Worm (Caenorhabditis elegans) whole organism, L3 larva: Measurements from ENCODE around the gene cnt-2.

Experiments
- ama-1 ChIP-seq: fragments of 150-350 bp; optimal IDR thresholded peaks from 2 replicates; lab custom pipeline; 2018
- ceh-16 ChIP-seq: sonication (generic microtip); optimal IDR thresholded peaks from 2 replicates; lab custom pipeline; 2017; ENCODE audit warnings: missing biosample characterization, missing genetic modification characterization
- ceh-9 ChIP-seq: sonication (generic microtip); optimal IDR thresholded peaks from 2 replicates; lab custom pipeline; 2018; ENCODE audit warnings: missing biosample characterization, missing genetic modification characterization
- daf-12 ChIP-seq: fragments of 150-350 bp; optimal IDR thresholded peaks from 2 replicates; lab custom pipeline; 2014; ENCODE audit warnings: missing biosample characterization, missing genetic modification reagents, missing genetic modification characterization
- egl-27 ChIP-seq: sonication (generic microtip); optimal IDR thresholded peaks from 4 replicates; lab custom pipeline; 2017; ENCODE audit warnings: missing biosample characterization, missing genetic modification reagents, missing genetic modification characterization
- egl-5 ChIP-seq: fragments of 150-350 bp; optimal IDR thresholded peaks from 2 replicates; lab custom pipeline; 2017; ENCODE audit warnings: missing biosample characterization, missing genetic modification reagents, missing genetic modification characterization, inconsistent platforms
- elt-1 ChIP-seq: fragments of 150-350 bp; optimal IDR thresholded peaks from 2 replicates; lab custom pipeline; 2014; ENCODE audit warnings: missing biosample characterization, missing genetic modification characterization
- eor-1 ChIP-seq, 2 experiments: fragments of 150-350 bp; optimal IDR thresholded peaks; 2 replicates each; lab custom pipeline; 2014 to 2018; ENCODE audit warnings: missing biosample characterization in 2 of 2, missing genetic modification characterization in 2 of 2
- hmg-11 ChIP-seq: sonication (generic microtip); optimal IDR thresholded peaks from 2 replicates; lab custom pipeline; 2016; ENCODE audit warnings: missing genetic modification characterization, missing compliant biosample characterization
- lin-39 ChIP-seq: fragments of 150-350 bp; optimal IDR thresholded peaks from 2 replicates; lab custom pipeline; 2018; ENCODE audit warnings: missing biosample characterization, missing genetic modification reagents, missing genetic modification characterization
- lsy-12 ChIP-seq: sonication (generic microtip); optimal IDR thresholded peaks from 2 replicates; lab custom pipeline; 2016; ENCODE audit warnings: mild to moderate bottlenecking, missing genetic modification characterization, missing compliant biosample characterization
- mml-1 ChIP-seq: fragments of 150-350 bp; sonication (generic microtip); optimal IDR thresholded peaks from 3 replicates; lab custom pipeline; 2014; ENCODE audit warnings: missing biosample characterization, missing genetic modification characterization
- nfya-1 ChIP-seq: sonication (generic microtip); optimal IDR thresholded peaks from 2 replicates; lab custom pipeline; 2017; ENCODE audit warnings: missing genetic modification characterization, mild to moderate bottlenecking, missing compliant biosample characterization, antibody characterized with exemption, moderate library complexity; ENCODE audit not compliant: insufficient read depth
- nhr-12 ChIP-seq: fragments of 150-350 bp; optimal IDR thresholded peaks from 2 replicates; lab custom pipeline; 2014; ENCODE audit warnings: missing biosample characterization, missing genetic modification characterization
- nhr-23 ChIP-seq: fragments of 150-350 bp; optimal IDR thresholded peaks from 2 replicates; lab custom pipeline; 2014; ENCODE audit warnings: missing biosample characterization, missing genetic modification reagents, missing genetic modification characterization
- nhr-76 ChIP-seq: fragments of 150-350 bp; sonication (generic microtip); optimal IDR thresholded peaks from 5 replicates; lab custom pipeline; 2014; ENCODE audit warnings: missing biosample characterization, missing genetic modification characterization
- nhr-77 ChIP-seq: fragments of 150-350 bp; optimal IDR thresholded peaks from 2 replicates; lab custom pipeline; 2014; ENCODE audit warnings: missing biosample characterization, missing genetic modification characterization
- zag-1 ChIP-seq: fragments of 150-350 bp; optimal IDR thresholded peaks from 2 replicates; lab custom pipeline; 2014; ENCODE audit warnings: missing biosample characterization, missing genetic modification characterization
- ztf-11 ChIP-seq: fragments of 150-350 bp; optimal IDR thresholded peaks from 2 replicates; lab custom pipeline; 2014; ENCODE audit warnings: missing biosample characterization, missing genetic modification characterization

cnt-2 gene

DNA sequence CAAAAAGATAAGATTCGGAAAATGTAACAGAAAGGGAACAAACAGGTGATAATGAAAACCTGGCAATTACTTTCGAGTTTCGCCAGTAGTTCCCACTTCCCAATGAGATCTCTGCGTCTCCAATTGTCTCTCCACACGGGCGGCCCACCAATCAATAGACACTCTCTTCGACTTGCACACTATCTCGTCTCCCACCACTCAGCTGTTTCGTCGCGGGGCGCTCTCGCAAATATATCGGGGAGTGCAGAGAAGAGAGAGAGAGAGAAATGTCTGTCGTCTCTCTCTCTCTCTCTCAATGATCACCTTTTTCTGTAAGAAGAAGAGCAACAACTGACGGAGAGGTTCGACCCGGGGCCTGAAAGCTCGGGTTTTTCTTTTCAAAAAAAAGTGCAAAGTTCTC, 65.4 kb downstream of the cnt-2 start (continued):
- TF ChIP-seq egl-27 (tag; lab: Kevin White, UChicago): peak; percentile 29
- no peak for TF ChIP-seq daf-12 (tag; lab: Kevin White, UChicago)
- TF ChIP-seq lsy-12: peak; percentile 71
- no peak for TF ChIP-seq nhr-12 (tag; lab: Kevin White, UChicago)
- peak; percentile 98 for TF ChIP-seq hmg-11 (tag; lab: Kevin White, UChicago)
- TF ChIP-seq eor-1 (tag; optimal IDR thresholded peaks at IDR 0.05; lab: Kevin White, UChicago): no peak
- TF ChIP-seq ama-1: peak; percentile 35
- no peak for TF ChIP-seq mml-1 (tag; lab: Kevin White, UChicago)
- TF ChIP-seq nfya-1: peak; percentile 97
- TF ChIP-seq elt-1: peak; percentile 1
- TF ChIP-seq nhr-23 (tag; lab: Kevin White, UChicago): peak; percentile 75
- no peak for TF ChIP-seq zag-1 (tag; lab: Kevin White, UChicago)
- TF ChIP-seq nhr-76 (tag; lab: Kevin White, UChicago): no peak
- TF ChIP-seq ceh-9 (tag; lab: Kevin White, UChicago): no peak
- peak; percentile 82 for TF ChIP-seq egl-5 (tag; lab: Kevin White, UChicago)
- TF ChIP-seq ztf-11: no peak

DNA sequence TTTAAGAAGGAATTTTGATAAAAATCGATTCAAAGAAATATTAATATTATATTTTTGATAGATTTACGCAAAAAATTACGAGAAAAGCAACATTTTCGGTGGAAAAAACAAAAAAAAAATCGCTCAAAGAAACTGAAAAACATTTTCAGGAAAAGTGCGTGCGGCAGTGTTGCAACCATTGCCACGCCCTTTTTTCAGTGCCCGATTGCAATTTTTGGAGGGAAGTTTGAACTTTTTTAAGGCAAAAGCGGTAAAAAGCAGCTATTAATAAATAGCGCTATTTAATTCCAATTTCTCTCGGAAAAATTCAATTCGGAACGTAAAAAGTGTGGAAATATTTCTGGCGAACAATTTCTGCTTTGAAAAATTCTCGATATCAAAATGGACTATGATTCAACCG, 66.2 kb downstream of the cnt-2 start:
- no peak for TF ChIP-seq elt-1
- TF ChIP-seq nhr-77 (tag; lab: Kevin White, UChicago): no peak
- no peak for TF ChIP-seq ceh-16 (tag; lab: Kevin White, UChicago)
- TF ChIP-seq eor-1 (tag; optimal IDR thresholded peaks at IDR 0.05; lab: Kevin White, UChicago): no peak
- TF ChIP-seq nhr-23 (tag; lab: Kevin White, UChicago): no peak
- no peak for TF ChIP-seq lin-39 (tag; lab: Kevin White, UChicago)
